Worm (Caenorhabditis elegans): Measurements from ENCODE around the gene nhr-10.

The nhr-10 gene

ce11 chrIII:7155631-7156030 lies 40.4 kb upstream of the nhr-10 start (continued):
- TF ChIP-seq sox-4 (tag; optimal IDR thresholded peaks at IDR 0.05) = peak; percentile 62
- peak; percentile 87 for TF ChIP-seq C16A3.4 (tag; optimal IDR thresholded peaks at IDR 0.05)
- peak; percentile 97 for TF ChIP-seq unc-86 (tag; optimal IDR thresholded peaks at IDR 0.05)
- TF ChIP-seq ama-1 (optimal IDR thresholded peaks at IDR 0.05) = peak; percentile 83
- peak; percentile 87 to 92 for TF ChIP-seq efl-1 (optimal IDR thresholded peaks at IDR 0.05)
- TF ChIP-seq efl-1 (GFP tag; optimal IDR thresholded peaks at IDR 0.05 in 1 of 2) = peak; percentile 61 to 97
- no peak for TF ChIP-seq vab-15 (tag; optimal IDR thresholded peaks at IDR 0.05)
- TF ChIP-seq lir-3 (tag; optimal IDR thresholded peaks at IDR 0.05; ENCODE audit: poor library complexity) = peak; percentile 75
- no peak for TF ChIP-seq ceh-90 (tag; optimal IDR thresholded peaks at IDR 0.05)
- TF ChIP-seq unc-130 (tag; optimal IDR thresholded peaks at IDR 0.05) = peak; percentile 57
- TF ChIP-seq nhr-12 (tag; optimal IDR thresholded peaks at IDR 0.05) = no peak
- TF ChIP-seq ztf-4 (tag; optimal IDR thresholded peaks at IDR 0.05) = peak; percentile 94
- TF ChIP-seq hlh-17 (GFP tag; optimal IDR thresholded peaks at IDR 0.05; ENCODE audit: borderline replicate concordance) = no peak
- peak; percentile 93 for TF ChIP-seq nhr-19 (GFP tag; conservative IDR thresholded peaks at IDR 0.05)
- TF ChIP-seq swsn-7 (tag; optimal IDR thresholded peaks at IDR 0.05) = peak; percentile 94
- no peak for TF ChIP-seq ces-1 (GFP tag; optimal IDR thresholded peaks at IDR 0.05)
- TF ChIP-seq mef-2 (tag; optimal IDR thresholded peaks at IDR 0.05) = no peak
- peak; percentile 66 for TF ChIP-seq lin-15B (tag; optimal IDR thresholded peaks at IDR 0.05)
- TF ChIP-seq zag-1 (tag; optimal IDR thresholded peaks at IDR 0.05) = peak; percentile 79
- peak; percentile 68 for TF ChIP-seq ceh-88 (GFP tag; IDR thresholded peaks at IDR 0.05)
- TF ChIP-seq mep-1 (tag; optimal IDR thresholded peaks at IDR 0.05) = peak; percentile 94
- TF ChIP-seq fkh-8 (tag; optimal IDR thresholded peaks at IDR 0.05) = peak; percentile 98
- TF ChIP-seq nhr-11 (tag; optimal IDR thresholded peaks at IDR 0.05) = peak; percentile 92
- TF ChIP-seq nhr-28 (tag; optimal IDR thresholded peaks at IDR 0.05) = no peak
- TF ChIP-seq skn-1 (tag; optimal IDR thresholded peaks at IDR 0.05) = peak; percentile 70
- peak; percentile 95 for TF ChIP-seq nhr-20 (tag; optimal IDR thresholded peaks at IDR 0.05)
- no peak for TF ChIP-seq ets-5 (GFP tag; IDR thresholded peaks at IDR 0.05)
- peak; percentile 99 for TF ChIP-seq nhr-71 (tag; optimal IDR thresholded peaks at IDR 0.05)
- peak; percentile 96 for TF ChIP-seq tbx-2 (tag; optimal IDR thresholded peaks at IDR 0.05)
- peak; percentile 82 for TF ChIP-seq egl-13 (tag; optimal IDR thresholded peaks at IDR 0.05)
- peak; percentile 97 for TF ChIP-seq snu-23 (GFP tag; optimal IDR thresholded peaks at IDR 0.05)
- peak; percentile 52 for TF ChIP-seq nhr-237 (tag; optimal IDR thresholded peaks at IDR 0.05)
- peak; percentile 89 for TF ChIP-seq lin-13 (GFP tag; optimal IDR thresholded peaks at IDR 0.05)
- peak; percentile 100 for TF ChIP-seq egl-27 (tag; optimal IDR thresholded peaks at IDR 0.05)
- peak; percentile 90 for TF ChIP-seq rnt-1 (tag; optimal IDR thresholded peaks at IDR 0.05)
- TF ChIP-seq pax-3 (tag; optimal IDR thresholded peaks at IDR 0.05) = peak; percentile 82
- no peak for TF ChIP-seq F16B12.6 (tag; optimal IDR thresholded peaks at IDR 0.05)
- peak in 3 of 6 experiments; percentile 16 to 85 (median 49) for TF ChIP-seq elt-3 (tag; optimal IDR thresholded peaks at IDR 0.05)
- no peak for TF ChIP-seq ceh-63 (GFP tag; optimal IDR thresholded peaks at IDR 0.05)
- no peak for TF ChIP-seq C34B4.2 (tag; optimal IDR thresholded peaks at IDR 0.05)
- peak; percentile 72 for TF ChIP-seq lin-39 (tag; optimal IDR thresholded peaks at IDR 0.05)
- peak; percentile 99 for TF ChIP-seq lin-14 (GFP tag; optimal IDR thresholded peaks at IDR 0.05)
- peak; percentile 64 to 74 (median 72) for TF ChIP-seq dpl-1 (GFP tag; optimal IDR thresholded peaks at IDR 0.05)
- peak; percentile 86 for TF ChIP-seq irx-1 (tag; optimal IDR thresholded peaks at IDR 0.05)
- TF ChIP-seq ztf-11 (tag; optimal IDR thresholded peaks at IDR 0.05) = peak in 1 of 2 experiments; percentile 43
- no peak for TF ChIP-seq alr-1 (tag; optimal IDR thresholded peaks at IDR 0.05; ENCODE audit: borderline replicate concordance)
- TF ChIP-seq efl-3 (GFP tag; optimal IDR thresholded peaks at IDR 0.05) = no peak
- peak; percentile 77 for TF ChIP-seq grh-1 (GFP tag; IDR thresholded peaks at IDR 0.05)
- TF ChIP-seq elt-2 (tag; optimal IDR thresholded peaks at IDR 0.05) = peak; percentile 80
- TF ChIP-seq jun-1 (tag; optimal IDR thresholded peaks at IDR 0.05) = peak; percentile 88
- TF ChIP-seq lin-35 (GFP tag; optimal IDR thresholded peaks at IDR 0.05) = peak; percentile 78 to 83
- TF ChIP-seq fkh-10 (GFP tag; optimal IDR thresholded peaks at IDR 0.05) = peak; percentile 91
- peak; percentile 93 for TF ChIP-seq isw-1 (GFP tag; IDR thresholded peaks at IDR 0.05)
